Worm (Caenorhabditis elegans): Measurements from ENCODE around the gene F36D3.1.
A peak's percentile ranks its signal among the peaks of the same experiment; 100 is the strongest.

The F36D3.1 gene

DNA sequence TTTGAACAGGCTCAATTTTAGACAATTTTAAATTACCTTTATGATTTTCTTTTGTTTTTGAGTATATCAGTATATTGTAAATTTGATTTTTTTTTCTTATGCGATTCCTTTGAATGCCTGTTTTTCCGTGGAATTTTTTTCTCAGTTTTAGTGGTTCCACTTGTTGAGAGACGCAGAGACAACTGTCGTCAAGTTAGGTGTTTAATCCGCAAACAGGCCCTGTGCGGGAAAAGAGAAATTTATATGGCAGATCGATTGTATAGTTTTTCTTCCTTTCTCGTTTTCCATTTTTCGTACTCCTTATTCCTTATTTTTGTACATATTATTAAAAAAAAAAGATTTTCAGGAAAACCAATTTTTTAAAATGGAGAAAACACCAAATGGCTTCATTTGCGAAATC is at the start of gene F36D3.1:
Gene F36D3.1 (plus strand): TSS at position 347 of the 400 bp plus-strand sequence.
- TF ChIP-seq mep-1 (tag; optimal IDR thresholded peaks at IDR 0.05) (peak; percentile 68), nhr-90 (tag; optimal IDR thresholded peaks at IDR 0.05; ENCODE audit: poor library complexity) (peak; percentile 15), aly-2 (tag; optimal IDR thresholded peaks at IDR 0.05) (no peak), elt-3 (tag; optimal IDR thresholded peaks at IDR 0.05) (no peak), elt-2 (tag; optimal IDR thresholded peaks at IDR 0.05) (no peak), mdl-1 (tag; optimal IDR thresholded peaks at IDR 0.05) (no peak), ces-1 (GFP tag; optimal IDR thresholded peaks at IDR 0.05) (no peak), ztf-4 (tag; optimal IDR thresholded peaks at IDR 0.05) (no peak), F16B12.6 (tag; optimal IDR thresholded peaks at IDR 0.05) (peak; percentile 84), fos-1 (tag; optimal IDR thresholded peaks at IDR 0.05) (no peak), xbp-1 (tag; optimal IDR thresholded peaks at IDR 0.05) (peak; percentile 39), sox-4 (tag; optimal IDR thresholded peaks at IDR 0.05) (no peak), ama-1 (optimal IDR thresholded peaks at IDR 0.05) (no peak), tlp-1 (tag; optimal IDR thresholded peaks at IDR 0.05) (no peak), ceh-90 (tag; optimal IDR thresholded peaks at IDR 0.05) (no peak), C34B4.2 (tag; optimal IDR thresholded peaks at IDR 0.05) (no peak), jun-1 (tag; optimal IDR thresholded peaks at IDR 0.05) (no peak), rnt-1 (tag; optimal IDR thresholded peaks at IDR 0.05) (peak; percentile 63), efl-3 (GFP tag; optimal IDR thresholded peaks at IDR 0.05) (no peak), zag-1 (tag; optimal IDR thresholded peaks at IDR 0.05) (no peak), nhr-85 (tag) (no peak), egl-27 (tag; optimal IDR thresholded peaks at IDR 0.05) (no peak), egl-13 (tag; optimal IDR thresholded peaks at IDR 0.05) (no peak), unc-30 (tag; optimal IDR thresholded peaks at IDR 0.05) (no peak), aha-1 (tag; optimal IDR thresholded peaks at IDR 0.05) (no peak), pag-3 (tag; optimal IDR thresholded peaks at IDR 0.05; ENCODE audit: borderline replicate concordance, insufficient read depth) (no peak), nhr-12 (tag; optimal IDR thresholded peaks at IDR 0.05) (no peak), irx-1 (tag; optimal IDR thresholded peaks at IDR 0.05) (no peak), C04F5.9 (tag; optimal IDR thresholded peaks at IDR 0.05) (no peak), dsc-1 (tag; optimal IDR thresholded peaks at IDR 0.05) (peak; percentile 15), grh-1 (GFP tag; IDR thresholded peaks at IDR 0.05) (no peak), C16A3.4 (tag; optimal IDR thresholded peaks at IDR 0.05) (peak; percentile 43), lin-35 (GFP tag; optimal IDR thresholded peaks at IDR 0.05) (peak; percentile 78 to 92), hlh-17 (GFP tag; optimal IDR thresholded peaks at IDR 0.05; ENCODE audit: borderline replicate concordance) (no peak), hlh-4 (tag; optimal IDR thresholded peaks at IDR 0.05) (no peak), lir-3 (tag; optimal IDR thresholded peaks at IDR 0.05; ENCODE audit: poor library complexity) (no peak), nhr-84 (tag; optimal IDR thresholded peaks at IDR 0.05) (no peak), pqm-1 (tag; optimal IDR thresholded peaks at IDR 0.05) (no peak), nhr-71 (tag; optimal IDR thresholded peaks at IDR 0.05) (no peak), unc-98 (GFP tag; IDR thresholded peaks at IDR 0.05) (no peak), lin-13 (GFP tag; optimal IDR thresholded peaks at IDR 0.05) (peak; percentile 45), fkh-8 (tag; optimal IDR thresholded peaks at IDR 0.05) (no peak), nhr-11 (tag; optimal IDR thresholded peaks at IDR 0.05) (no peak), nhr-77 (tag; optimal IDR thresholded peaks at IDR 0.05) (no peak), lin-15B (tag; optimal IDR thresholded peaks at IDR 0.05) (peak; percentile 26), Y116A8C.19 (tag; optimal IDR thresholded peaks at IDR 0.05; ENCODE audit: borderline replicate concordance) (no peak), vab-15 (tag; optimal IDR thresholded peaks at IDR 0.05) (no peak), ets-5 (GFP tag; IDR thresholded peaks at IDR 0.05) (no peak), sup-37 (GFP tag; optimal IDR thresholded peaks at IDR 0.05) (no peak), efl-1 (optimal IDR thresholded peaks at IDR 0.05) (peak; percentile 91 to 92), efl-1 (GFP tag; optimal IDR thresholded peaks at IDR 0.05 in 1 of 2) (peak; percentile 88 to 99), ceh-88 (GFP tag; IDR thresholded peaks at IDR 0.05) (no peak), skn-1 (tag; optimal IDR thresholded peaks at IDR 0.05) (peak; percentile 40), dpl-1 (GFP tag; optimal IDR thresholded peaks at IDR 0.05) (peak; percentile 83 to 90 (median 85))
